Fruit fly (Drosophila melanogaster) whole organism: ENCODE results near the gene drn.

Experiments
- CG8478 ChIP-seq: fragments of >200 bp; optimal IDR thresholded peaks from 2 replicates; lab custom pipeline; 2018; ENCODE audit warnings: inconsistent platforms
- Dll ChIP-seq: fragments of >200 bp; optimal IDR thresholded peaks from 2 replicates; lab custom pipeline; 2017
- pan ChIP-seq: fragments of >200 bp; optimal IDR thresholded peaks from 2 replicates; lab custom pipeline; 2017
- psq ChIP-seq: fragments of >200 bp; optimal IDR thresholded peaks from 2 replicates; lab custom pipeline; 2017

- TF ChIP-seq psq, result no peak
- no peak for TF ChIP-seq Dll
- TF ChIP-seq pan (lab: Kevin White, UChicago), result no peak
- TF ChIP-seq CG8478, result no peak
These were observed 7.8 kb downstream of the drn start for dm6 chr3R:9347702-9348378.
